Worm (Caenorhabditis elegans): ENCODE data around the gene K07F5.22.

DNA sequence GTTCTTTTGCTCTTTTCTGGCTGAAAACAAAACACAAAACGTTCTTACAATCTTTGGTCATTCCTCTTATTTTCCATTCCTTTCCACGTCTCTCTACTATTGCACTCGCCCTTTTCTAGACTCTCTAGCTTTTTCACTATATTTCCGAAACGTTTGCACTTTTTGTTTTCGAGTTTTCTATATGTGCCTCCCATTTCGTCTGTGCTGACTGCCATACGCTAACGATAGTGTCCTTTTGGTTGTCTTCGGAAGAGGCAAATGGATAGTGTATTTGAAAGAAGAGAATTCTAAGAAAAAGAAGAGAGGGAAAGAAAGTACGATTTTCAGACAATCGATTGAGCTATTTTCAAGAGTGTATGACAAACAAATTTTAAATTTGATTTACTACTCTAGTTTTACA lies 7.9 kb downstream of the K07F5.22 start:
- TF ChIP-seq unc-120 (tag; optimal IDR thresholded peaks at IDR 0.05; ENCODE audit: poor library complexity, severe bottlenecking) (no peak), ztf-11 (tag; optimal IDR thresholded peaks at IDR 0.05) (no peak), blmp-1 (tag; optimal IDR thresholded peaks at IDR 0.05) (no peak), elt-3 (tag; optimal IDR thresholded peaks at IDR 0.05) (no peak)
